Worm (Caenorhabditis elegans) whole organism, L4 larva: ENCODE data around the gene C16D9.9.

ENCODE experiments used
- T20F7.1 ChIP-seq: fragments of 200-800 bp; sonication (Bioruptor generic); optimal IDR thresholded peaks from 2 replicates; lab custom pipeline; 2018; ENCODE audit warnings: mild to moderate bottlenecking, missing genetic modification characterization, missing compliant biosample characterization
- ceh-44 ChIP-seq: fragments of 200-800 bp; sonication (Bioruptor generic); IDR thresholded peaks from 2 replicates; pipeline ENCODE4 v1.3.6; 2022; ENCODE audit warnings: missing genetic modification reagents, missing genetic modification characterization, missing compliant biosample characterization
- fos-1 ChIP-seq: fragments of 150-350 bp; optimal IDR thresholded peaks from 2 replicates; lab custom pipeline; 2014; ENCODE audit warnings: missing biosample characterization, missing genetic modification characterization
- lin-38 ChIP-seq: fragments of 200-800 bp; sonication (Bioruptor generic); IDR thresholded peaks from 2 replicates; pipeline ENCODE4 v1.3.6; 2022; ENCODE audit warnings: missing genetic modification reagents, missing genetic modification characterization, missing compliant biosample characterization
- lin-39 ChIP-seq: fragments of 150-350 bp; optimal IDR thresholded peaks from 2 replicates; lab custom pipeline; 2014; ENCODE audit warnings: missing biosample characterization, missing genetic modification reagents, missing genetic modification characterization
- lsy-2 ChIP-seq, 2 experiments: fragments of 150-350 bp in 1 of 2; sonication (generic microtip) in 1 of 2; optimal IDR thresholded peaks; 2 replicates each; lab custom pipeline; 2014 to 2017; ENCODE audit warnings: missing biosample characterization in 2 of 2, missing genetic modification characterization in 2 of 2
- nhr-11 ChIP-seq: fragments of 150-350 bp; optimal IDR thresholded peaks from 2 replicates; lab custom pipeline; 2014; ENCODE audit warnings: missing biosample characterization, missing genetic modification characterization
- nhr-28 ChIP-seq: fragments of 150-350 bp; optimal IDR thresholded peaks from 2 replicates; lab custom pipeline; 2014; ENCODE audit warnings: missing biosample characterization, missing genetic modification characterization
- nhr-6 ChIP-seq: fragments of 150-350 bp; optimal IDR thresholded peaks from 2 replicates; lab custom pipeline; 2014; ENCODE audit warnings: missing biosample characterization, missing genetic modification characterization
- pqm-1 ChIP-seq: sonication (generic microtip); optimal IDR thresholded peaks from 2 replicates; lab custom pipeline; 2017; ENCODE audit warnings: missing biosample characterization, missing genetic modification characterization
- tag-97 ChIP-seq: fragments of 200-800 bp; sonication (Bioruptor generic); IDR thresholded peaks from 2 replicates; pipeline ENCODE4 v1.3.6; 2022; ENCODE audit warnings: missing genetic modification characterization, missing compliant biosample characterization
- unc-39 ChIP-seq: sonication (generic microtip); optimal IDR thresholded peaks from 2 replicates; lab custom pipeline; 2017; ENCODE audit warnings: missing biosample characterization, missing genetic modification characterization

DNA sequence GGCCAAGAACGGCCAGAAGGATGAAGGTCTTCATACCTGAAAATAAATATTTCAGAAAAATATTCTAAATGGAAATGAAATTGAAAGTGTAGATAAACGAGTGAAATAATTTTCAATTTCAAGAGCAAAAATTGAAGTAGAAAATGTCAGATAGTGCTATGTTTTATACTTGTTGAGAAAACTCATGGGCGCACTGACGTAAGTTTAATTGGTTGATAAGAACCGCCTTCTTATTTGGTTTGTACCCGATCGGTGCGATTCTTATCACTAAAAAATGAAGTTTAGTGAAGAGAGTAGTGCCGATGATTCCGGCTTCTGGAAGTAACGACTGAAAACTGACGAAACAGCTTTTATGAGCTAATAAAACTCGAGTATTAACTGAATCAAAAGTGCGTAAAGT is 4.9 kb downstream of the C16D9.9 start, which contains the start of the genes asp-6 and asp-12:
- TF ChIP-seq T20F7.1: no peak
- TF ChIP-seq nhr-28: peak; percentile 80
- TF ChIP-seq nhr-6 (tag; lab: Kevin White, UChicago): no peak
- TF ChIP-seq fos-1 (tag; lab: Kevin White, UChicago): no peak
- TF ChIP-seq pqm-1: peak; percentile 59
- no peak for TF ChIP-seq lin-39 (tag; lab: Kevin White, UChicago)
- TF ChIP-seq lsy-2 (tag; optimal IDR thresholded peaks at IDR 0.05; lab: Kevin White, UChicago): no peak
- no peak for TF ChIP-seq nhr-11
- TF ChIP-seq unc-39 (tag; lab: Kevin White, UChicago): no peak
- TF ChIP-seq ceh-44 (GFP tag; lab: Robert Waterston, UW): no peak
- TF ChIP-seq lin-38 (GFP tag; lab: Robert Waterston, UW): no peak
- no peak for TF ChIP-seq tag-97
